Worm (Caenorhabditis elegans) whole organism, late embryonic: Measurements from ENCODE around the gene cyp-32B1.

Experiments used
- C08G9.2 ChIP-seq: sonication (generic microtip); optimal IDR thresholded peaks from 2 replicates; lab custom pipeline; 2016; ENCODE audit warnings: mild to moderate bottlenecking, missing genetic modification characterization, moderate library complexity, missing compliant biosample characterization
- C38D4.7 ChIP-seq: fragments of 200-800 bp; sonication (Bioruptor generic); optimal IDR thresholded peaks from 2 replicates; lab custom pipeline; 2018; ENCODE audit warnings: mild to moderate bottlenecking, missing genetic modification characterization, moderate library complexity, missing compliant biosample characterization
- F13H6.1 ChIP-seq: sonication (generic microtip); optimal IDR thresholded peaks from 2 replicates; lab custom pipeline; 2016; ENCODE audit warnings: missing genetic modification characterization, missing compliant biosample characterization
- T23F11.4 ChIP-seq: fragments of 200-800 bp; sonication (Bioruptor generic); optimal IDR thresholded peaks from 2 replicates; lab custom pipeline; 2018; ENCODE audit warnings: mild to moderate bottlenecking, missing genetic modification characterization, missing compliant biosample characterization
- ama-1 ChIP-seq: fragments of 150-350 bp; optimal IDR thresholded peaks from 2 replicates; lab custom pipeline; 2014
- ceh-14 ChIP-seq: sonication (generic microtip); optimal IDR thresholded peaks from 2 replicates; lab custom pipeline; 2016; ENCODE audit warnings: missing genotype, missing genetic modification characterization, missing compliant biosample characterization
- ceh-18 ChIP-seq: sonication (generic microtip); optimal IDR thresholded peaks from 2 replicates; lab custom pipeline; 2016; ENCODE audit warnings: missing genetic modification characterization, missing compliant biosample characterization
- ceh-2 ChIP-seq: sonication (generic microtip); optimal IDR thresholded peaks from 2 replicates; lab custom pipeline; 2016; ENCODE audit warnings: missing genotype, missing genetic modification characterization, missing compliant biosample characterization
- ceh-24 ChIP-seq: sonication (generic microtip); optimal IDR thresholded peaks from 2 replicates; lab custom pipeline; 2016; ENCODE audit warnings: mild to moderate bottlenecking, missing genetic modification characterization, missing compliant biosample characterization
- ceh-45 ChIP-seq: fragments of 200-800 bp; sonication (Bioruptor generic); IDR thresholded peaks from 2 replicates; pipeline ENCODE4 v1.3.6; 2022; ENCODE audit warnings: missing genetic modification reagents, missing genetic modification characterization, missing compliant biosample characterization
- ceh-6 ChIP-seq: fragments of 200-800 bp; sonication (Bioruptor generic); optimal IDR thresholded peaks from 2 replicates; lab custom pipeline; 2018; ENCODE audit warnings: mild to moderate bottlenecking, missing genetic modification characterization, missing compliant biosample characterization
- ceh-9 ChIP-seq: sonication (generic microtip); optimal IDR thresholded peaks from 2 replicates; lab custom pipeline; 2016; ENCODE audit warnings: mild to moderate bottlenecking, missing genetic modification characterization, inconsistent platforms, missing compliant biosample characterization
- che-1 ChIP-seq: sonication (generic microtip); optimal IDR thresholded peaks from 2 replicates; lab custom pipeline; 2016; ENCODE audit warnings: mild to moderate bottlenecking, missing genetic modification characterization, missing compliant biosample characterization
- dmd-4 ChIP-seq: sonication (generic microtip); optimal IDR thresholded peaks from 2 replicates; lab custom pipeline; 2016; ENCODE audit warnings: borderline replicate concordance, missing genetic modification characterization, missing compliant biosample characterization
- dve-1 ChIP-seq: sonication (generic microtip); optimal IDR thresholded peaks from 2 replicates; lab custom pipeline; 2017; ENCODE audit warnings: antibody characterized with exemption, mild to moderate bottlenecking, missing genetic modification characterization, missing compliant biosample characterization
- elt-2 ChIP-seq: sonication (generic microtip); optimal IDR thresholded peaks from 2 replicates; lab custom pipeline; 2016; ENCODE audit warnings: missing genetic modification reagents, missing genetic modification characterization, missing compliant biosample characterization
- elt-4 ChIP-seq: sonication (generic microtip); optimal IDR thresholded peaks from 2 replicates; lab custom pipeline; 2016; ENCODE audit warnings: missing genetic modification characterization, missing compliant biosample characterization
- fkh-10 ChIP-seq: fragments of 150-350 bp; optimal IDR thresholded peaks from 2 replicates; lab custom pipeline; 2014; ENCODE audit warnings: missing biosample characterization, missing genetic modification reagents, missing genetic modification characterization
- hlh-30 ChIP-seq: sonication (generic microtip); optimal IDR thresholded peaks from 2 replicates; lab custom pipeline; 2017; ENCODE audit warnings: antibody characterized with exemption, missing genetic modification characterization, missing compliant biosample characterization; ENCODE audit not compliant: insufficient read depth
- lin-11 ChIP-seq: fragments of 200-800 bp; sonication (Bioruptor generic); optimal IDR thresholded peaks from 2 replicates; lab custom pipeline; 2018; ENCODE audit warnings: mild to moderate bottlenecking, missing genetic modification characterization, missing compliant biosample characterization
- nfya-1 ChIP-seq: sonication (generic microtip); optimal IDR thresholded peaks from 2 replicates; lab custom pipeline; 2017; ENCODE audit warnings: missing genetic modification characterization, mild to moderate bottlenecking, missing compliant biosample characterization, antibody characterized with exemption, moderate library complexity
- pax-1 ChIP-seq: fragments of 150-350 bp; optimal IDR thresholded peaks from 2 replicates; lab custom pipeline; 2014; ENCODE audit warnings: missing biosample characterization, missing genetic modification characterization
- pqm-1 ChIP-seq: sonication (generic microtip); optimal IDR thresholded peaks from 2 replicates; lab custom pipeline; 2016; ENCODE audit warnings: missing genetic modification characterization, missing compliant biosample characterization
- ref-2 ChIP-seq: sonication (generic microtip); optimal IDR thresholded peaks from 2 replicates; lab custom pipeline; 2016; ENCODE audit warnings: missing genetic modification characterization, missing compliant biosample characterization
- sox-4 ChIP-seq: sonication (generic microtip); optimal IDR thresholded peaks from 2 replicates; lab custom pipeline; 2017; ENCODE audit warnings: mild to moderate bottlenecking, missing genetic modification characterization, inconsistent platforms, missing compliant biosample characterization
- syd-9 ChIP-seq: sonication (generic microtip); optimal IDR thresholded peaks from 2 replicates; lab custom pipeline; 2016; ENCODE audit warnings: mild to moderate bottlenecking, missing genetic modification characterization, moderate library complexity, missing compliant biosample characterization
- tbx-7 ChIP-seq: sonication (generic microtip); optimal IDR thresholded peaks from 2 replicates; lab custom pipeline; 2016; ENCODE audit warnings: missing genotype, missing genetic modification characterization, missing compliant biosample characterization
- ttx-3 ChIP-seq: sonication (generic microtip); optimal IDR thresholded peaks from 2 replicates; lab custom pipeline; 2016; ENCODE audit warnings: missing genetic modification reagents, missing genetic modification characterization, missing compliant biosample characterization
- unc-55 ChIP-seq: sonication (generic microtip); optimal IDR thresholded peaks from 2 replicates; lab custom pipeline; 2017; ENCODE audit warnings: missing biosample characterization, missing genetic modification reagents, missing genetic modification characterization
- zip-5 ChIP-seq: sonication (generic microtip); optimal IDR thresholded peaks from 2 replicates; lab custom pipeline; 2016; ENCODE audit warnings: missing genetic modification characterization, missing compliant biosample characterization

The cyp-32B1 gene

DNA sequence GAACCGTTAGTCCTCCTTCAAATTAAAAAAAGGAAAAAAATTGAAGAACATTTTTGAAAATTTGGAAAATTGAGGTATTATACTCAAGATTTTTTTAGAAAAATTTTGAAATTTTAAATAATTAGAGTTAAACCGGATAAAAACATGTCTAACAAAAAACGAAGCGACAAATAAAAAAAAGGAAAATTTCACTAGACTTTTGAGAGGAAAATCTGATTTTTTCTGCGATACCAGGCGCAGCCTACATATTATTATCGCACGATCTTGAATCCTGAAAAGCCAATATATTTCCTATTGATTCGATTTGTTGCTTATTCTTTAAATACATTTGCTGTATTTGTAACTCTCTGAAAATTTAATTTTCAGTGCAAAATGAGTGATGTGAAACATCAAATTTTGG lies 14.1 kb upstream of the cyp-32B1 start, which contains the start of gene nstp-8:
Gene nstp-8, plus strand, starts transcription at position 301 of the 400 bp plus-strand sequence.
- TF ChIP-seq fkh-10 (GFP tag; lab: Kevin White, UChicago) (no peak), C08G9.2 (tag; lab: Kevin White, UChicago) (no peak), hlh-30 (tag; lab: Kevin White, UChicago) (no peak)
- TF ChIP-seq, all 69 proteins: peak for 0

- TF ChIP-seq unc-55 (GFP tag; lab: Kevin White, UChicago) (no peak), ceh-6 (no peak), zip-5 (tag; lab: Kevin White, UChicago) (no peak), pax-1 (tag; lab: Kevin White, UChicago) (no peak), ref-2 (tag; lab: Kevin White, UChicago) (no peak), lin-11 (tag; lab: Kevin White, UChicago) (no peak), ceh-24 (tag; lab: Kevin White, UChicago) (no peak), syd-9 (tag; lab: Kevin White, UChicago) (no peak), ceh-18 (tag; lab: Kevin White, UChicago) (no peak), che-1 (tag; lab: Kevin White, UChicago) (no peak)
These were observed 13.3 kb upstream of the cyp-32B1 start, which contains the start of gene nhr-184 for ce11 chrV:2214428-2215038. Gene nhr-184, minus strand, starts transcription at chrV:2214478.

DNA sequence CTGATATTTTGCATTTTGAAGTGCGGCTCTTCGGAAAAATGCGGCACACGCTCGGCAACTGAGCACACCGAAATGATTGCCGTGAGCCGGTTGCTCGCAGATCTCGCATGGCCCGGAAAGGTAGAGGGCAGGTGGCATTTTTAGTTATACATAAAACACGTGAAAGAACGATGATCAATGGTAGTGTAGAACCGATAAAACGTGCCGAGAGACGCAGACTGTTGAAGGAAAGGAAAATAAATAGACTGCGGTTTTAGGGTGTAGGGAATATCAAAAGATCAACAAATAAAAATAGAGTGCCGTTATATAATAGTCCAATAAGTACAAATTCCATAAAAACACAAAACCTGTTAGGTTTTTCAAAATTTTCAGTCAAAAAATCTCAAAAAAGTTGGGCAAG lies 10.7 kb upstream of the cyp-32B1 start, which contains the start of gene nhr-133:
Gene nhr-133, minus strand, starts transcription at position 183 of the 400 bp plus-strand sequence.
- no peak for TF ChIP-seq ceh-24 (tag; lab: Kevin White, UChicago)
- TF ChIP-seq hlh-30 (tag; lab: Kevin White, UChicago) = peak; percentile 37
- TF ChIP-seq, all 69 proteins: peak for 1

DNA sequence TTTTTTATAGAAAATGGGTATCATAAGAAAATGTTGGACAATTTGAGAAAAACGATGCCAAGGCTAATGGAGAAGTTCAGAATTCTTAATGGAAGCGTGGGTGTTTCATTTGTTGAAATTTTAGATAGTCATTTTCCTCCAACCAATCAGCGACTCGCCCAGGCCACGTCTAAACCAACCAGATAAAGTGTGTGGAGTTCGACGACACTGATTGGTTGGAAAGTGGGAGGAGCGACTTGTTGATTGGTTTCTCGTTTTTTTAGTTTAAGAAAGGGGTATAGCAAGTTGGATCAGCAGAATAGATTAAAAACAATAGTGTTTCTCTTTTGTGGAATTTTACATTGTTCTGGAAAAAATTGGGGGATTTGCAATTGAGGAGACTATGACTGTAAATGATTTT lies 6.3 kb upstream of the cyp-32B1 start:
- TF ChIP-seq ama-1 (lab: Kevin White, UChicago) (no peak), ttx-3 (tag; lab: Kevin White, UChicago) (no peak), nfya-1 (tag; lab: Kevin White, UChicago) (peak; percentile 92)

ce11 chrV:2206801-2207200 lies 5.6 kb upstream of the cyp-32B1 start, which contains the start of gene svh-11:
Gene svh-11, plus strand, starts transcription at chrV:2207101.
- TF ChIP-seq elt-4 (tag; lab: Kevin White, UChicago) (no peak), T23F11.4 (GFP tag; lab: Kevin White, UChicago) (no peak), ceh-9 (tag; lab: Kevin White, UChicago) (no peak), elt-2 (tag; lab: Kevin White, UChicago) (no peak), sox-4 (tag; lab: Kevin White, UChicago) (no peak), pqm-1 (tag; lab: Kevin White, UChicago) (no peak), tbx-7 (tag; lab: Kevin White, UChicago) (no peak), C38D4.7 (GFP tag; lab: Kevin White, UChicago) (no peak), ceh-2 (tag; lab: Kevin White, UChicago) (no peak), dve-1 (tag; lab: Kevin White, UChicago) (no peak), ceh-14 (tag; lab: Kevin White, UChicago) (no peak)

DNA sequence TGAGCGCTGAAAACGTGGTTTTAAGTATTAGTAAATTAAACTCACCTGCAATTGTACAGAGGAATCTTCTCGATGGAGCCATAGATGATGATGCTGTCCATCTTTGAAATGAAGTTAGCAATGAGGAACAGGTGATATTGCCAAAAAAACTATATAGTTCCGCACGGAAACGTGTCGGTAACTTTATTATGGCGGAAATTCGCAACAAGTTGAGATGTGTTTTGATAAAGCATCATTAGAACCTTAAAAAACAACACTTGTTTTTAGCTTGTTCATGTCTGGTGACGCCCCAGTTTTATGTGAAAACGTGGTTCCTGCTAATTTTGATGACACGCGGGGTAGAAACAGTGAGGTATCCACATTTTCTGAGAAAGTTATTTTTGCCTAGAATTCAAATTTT lies 5.0 kb upstream of the cyp-32B1 start, which contains the start of gene srt-40:
Gene srt-40, minus strand, starts transcription at position 101 of the 400 bp plus-strand sequence.
- TF ChIP-seq F13H6.1 (tag; lab: Kevin White, UChicago) (no peak), dmd-4 (no peak), ceh-45 (GFP tag; lab: Robert Waterston, UW) (no peak)
- TF ChIP-seq, all 69 proteins: peak for 0
